Worm (Caenorhabditis elegans): ENCODE data around the gene pelo-1.

- no peak for TF ChIP-seq dpl-1 (GFP tag; optimal IDR thresholded peaks at IDR 0.05)
- no peak for TF ChIP-seq nhr-28 (tag; optimal IDR thresholded peaks at IDR 0.05)
These were observed 16.2 kb downstream of the pelo-1 start, which contains the start of gene R74.2 for ce11 chrIII:4187845-4188244.
